Fruit fly (Drosophila melanogaster) whole organism, embryonic: Measurements from ENCODE around the gene Mad.

Experiments used
- Atf3 ChIP-seq: fragments of 200-800 bp; sonication (Bioruptor generic); optimal IDR thresholded peaks from 3 replicates; lab custom pipeline; 2016; ENCODE audit warnings: missing biosample characterization, missing genetic modification characterization
- CG17328 ChIP-seq: fragments of 200-800 bp; sonication (Bioruptor generic); IDR thresholded peaks from 2 replicates; pipeline ENCODE4 v1.3.6; 2022; ENCODE audit warnings: missing biosample characterization, missing genetic modification characterization
- CG9215 ChIP-seq: fragments of 200-800 bp; sonication (Bioruptor generic); IDR thresholded peaks from 2 replicates; pipeline ENCODE4 v1.3.6; 2022; ENCODE audit warnings: missing biosample characterization, missing genetic modification characterization
- Hmr ChIP-seq: fragments of 200-800 bp; sonication (Bioruptor generic); optimal IDR thresholded peaks from 3 replicates; lab custom pipeline; 2017; ENCODE audit warnings: mild to moderate bottlenecking, missing biosample characterization, missing genetic modification reagents, missing genetic modification characterization
- Lim3 ChIP-seq: fragments of 200-800 bp; sonication (Bioruptor generic); IDR thresholded peaks from 2 replicates; pipeline ENCODE4 v1.3.6; 2022; ENCODE audit warnings: missing biosample characterization, missing genetic modification characterization
- dmrt11E ChIP-seq: fragments of 200-800 bp; sonication (Bioruptor generic); optimal IDR thresholded peaks from 3 replicates; lab custom pipeline; 2018; ENCODE audit warnings: missing biosample characterization, mild to moderate bottlenecking, missing genetic modification characterization, moderate library complexity
- fd102C ChIP-seq: fragments of 200-800 bp; sonication (Bioruptor generic); optimal IDR thresholded peaks from 2 replicates; lab custom pipeline; 2018; ENCODE audit warnings: missing biosample characterization, mild to moderate bottlenecking, missing genetic modification characterization, moderate library complexity
- phol ChIP-seq: fragments of 200-800 bp; sonication (Bioruptor generic); optimal IDR thresholded peaks from 3 replicates; lab custom pipeline; 2018; ENCODE audit warnings: missing biosample characterization, mild to moderate bottlenecking, missing genetic modification characterization, moderate library complexity

DNA sequence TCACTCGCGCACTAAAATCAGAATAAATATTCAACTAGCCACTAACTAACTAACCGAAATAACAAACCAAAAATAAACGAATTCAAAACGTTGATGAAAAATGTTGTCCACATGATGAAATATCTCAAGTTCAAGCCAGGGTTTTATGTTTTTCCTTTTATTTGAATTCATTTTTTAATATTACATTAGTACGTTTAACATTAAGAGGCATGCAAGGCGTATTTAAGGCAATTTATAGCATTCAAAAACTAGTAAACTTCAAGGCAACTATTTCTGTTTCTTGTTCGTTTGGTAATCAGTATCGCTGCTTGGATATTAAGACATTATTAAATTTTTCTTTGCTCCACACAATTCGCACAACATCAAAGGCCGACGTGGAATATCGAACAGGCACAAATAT, 13.5 kb downstream of the Mad start:
- no peak for TF ChIP-seq Hmr (GFP tag; lab: Kevin White, UChicago)
- TF ChIP-seq CG17328 (GFP tag; lab: Robert Waterston, UW): no peak
- TF ChIP-seq Lim3 (GFP tag; lab: Robert Waterston, UW): no peak
- no peak for TF ChIP-seq fd102C (GFP tag; lab: Kevin White, UChicago)
- TF ChIP-seq phol: no peak
- no peak for TF ChIP-seq dmrt11E (tag; lab: Kevin White, UChicago)
- TF ChIP-seq Atf3 (GFP tag; lab: Kevin White, UChicago): no peak
- TF ChIP-seq CG9215 (GFP tag; lab: Robert Waterston, UW): no peak
